Fruit fly (Drosophila melanogaster) whole organism, embryonic: Measurements from ENCODE around the gene CG31473.

Source experiments
- CG12769 ChIP-seq: fragments of 200-800 bp; sonication (Bioruptor generic); optimal IDR thresholded peaks from 2 replicates; lab custom pipeline; 2019; ENCODE audit warnings: missing biosample characterization, mild to moderate bottlenecking, missing genetic modification characterization, moderate library complexity
- CG18262 ChIP-seq: fragments of 200-800 bp; optimal IDR thresholded peaks from 3 replicates; lab custom pipeline; 2019; ENCODE audit warnings: missing biosample characterization, mild to moderate bottlenecking, missing genetic modification characterization, moderate library complexity
- CG18764 ChIP-seq: fragments of 200-800 bp; sonication (Bioruptor generic); optimal IDR thresholded peaks from 3 replicates; lab custom pipeline; 2016; ENCODE audit warnings: missing biosample characterization, missing genetic modification characterization
- CG2116 ChIP-seq: fragments of 200-800 bp; sonication (Bioruptor generic); optimal IDR thresholded peaks from 3 replicates; lab custom pipeline; 2018; ENCODE audit warnings: missing biosample characterization, mild to moderate bottlenecking, missing genetic modification characterization
- CG3065 ChIP-seq: fragments of 200-800 bp; sonication (Bioruptor generic); optimal IDR thresholded peaks from 2 replicates; lab custom pipeline; 2016; ENCODE audit warnings: missing biosample characterization, missing genetic modification characterization
- CG3281 ChIP-seq: fragments of 200-800 bp; sonication (Bioruptor generic); optimal IDR thresholded peaks from 3 replicates; lab custom pipeline; 2017; ENCODE audit warnings: missing biosample characterization, mild to moderate bottlenecking, missing genetic modification characterization
- CG3847 ChIP-seq: fragments of 200-800 bp; sonication (Bioruptor generic); IDR thresholded peaks from 2 replicates; pipeline ENCODE4 v1.3.6; 2022; ENCODE audit warnings: missing biosample characterization, missing genetic modification characterization
- CG7928 ChIP-seq: fragments of 200-800 bp; sonication (Bioruptor generic); optimal IDR thresholded peaks from 2 replicates; lab custom pipeline; 2017; ENCODE audit warnings: missing biosample characterization, mild to moderate bottlenecking, missing genetic modification characterization
- E2f2 ChIP-seq: fragments of 200-800 bp; sonication (Bioruptor generic); IDR thresholded peaks from 2 replicates; pipeline ENCODE4 v1.3.6; 2022; ENCODE audit warnings: missing biosample characterization, missing genetic modification characterization
- Opbp ChIP-seq: fragments of 200-800 bp; sonication (Bioruptor generic); IDR thresholded peaks from 3 replicates; pipeline ENCODE4 v1.3.6; 2022; ENCODE audit warnings: missing biosample characterization, missing genetic modification characterization; ENCODE audit not compliant: partially characterized antibody
- fu2 ChIP-seq: fragments of 200-800 bp; sonication (Bioruptor generic); optimal IDR thresholded peaks from 2 replicates; lab custom pipeline; 2016; ENCODE audit warnings: missing biosample characterization, missing genetic modification characterization
- nerfin-2 ChIP-seq: fragments of 200-800 bp; sonication (Bioruptor generic); IDR thresholded peaks from 2 replicates; pipeline ENCODE4 v1.3.6; 2022; ENCODE audit warnings: missing biosample characterization, missing genetic modification characterization; ENCODE audit not compliant: partially characterized antibody
- tgo ChIP-seq: fragments of 200-800 bp; sonication (Bioruptor generic); IDR thresholded peaks from 3 replicates; pipeline ENCODE4 v1.3.6; 2022; ENCODE audit warnings: missing biosample characterization, missing genetic modification characterization

DNA sequence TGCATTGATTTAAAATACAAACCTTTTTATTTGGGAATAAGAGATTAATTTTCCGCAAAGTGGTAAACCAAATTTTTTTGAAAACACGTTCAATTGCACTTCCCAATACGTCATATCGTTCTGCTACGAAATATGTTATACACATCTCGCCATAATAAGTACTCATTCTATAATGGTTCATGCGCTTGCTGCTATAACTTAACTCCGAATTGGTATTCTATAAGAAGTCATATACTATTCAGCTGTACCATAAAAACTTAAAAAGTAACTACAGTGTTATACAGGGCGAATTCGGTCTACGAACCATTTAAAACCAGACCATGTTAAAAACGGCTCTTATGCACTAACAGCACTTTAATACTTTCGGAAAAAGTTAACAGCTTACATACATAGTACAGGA lies 32.0 kb upstream of the CG31473 start:
- TF ChIP-seq Opbp (no peak), E2f2 (GFP tag; lab: Robert Waterston, UW) (no peak), CG3847 (GFP tag; lab: Robert Waterston, UW) (no peak), CG18764 (GFP tag; lab: Kevin White, UChicago) (no peak), CG18262 (tag; lab: Kevin White, UChicago) (no peak), tgo (no peak), CG3281 (no peak), CG3065 (GFP tag; lab: Kevin White, UChicago) (no peak), CG7928 (GFP tag; lab: Kevin White, UChicago) (no peak), CG2116 (GFP tag; lab: Kevin White, UChicago) (no peak), fu2 (GFP tag; lab: Kevin White, UChicago) (no peak), nerfin-2 (no peak), CG12769 (tag; lab: Kevin White, UChicago) (no peak)
